Fruit fly (Drosophila melanogaster): ENCODE measurements around the gene CG9426.

CG9426 gene

dm6 chr2L:13219281-13220092 lies at the start of gene CG9426, which contains the start of gene mRF1:
Gene CG9426 (minus strand): TSS chr2L:13219923.
Gene mRF1 (plus strand): TSS chr2L:13219979.
- no peak for TF ChIP-seq noc (tag; optimal IDR thresholded peaks at IDR 0.05)

DNA sequence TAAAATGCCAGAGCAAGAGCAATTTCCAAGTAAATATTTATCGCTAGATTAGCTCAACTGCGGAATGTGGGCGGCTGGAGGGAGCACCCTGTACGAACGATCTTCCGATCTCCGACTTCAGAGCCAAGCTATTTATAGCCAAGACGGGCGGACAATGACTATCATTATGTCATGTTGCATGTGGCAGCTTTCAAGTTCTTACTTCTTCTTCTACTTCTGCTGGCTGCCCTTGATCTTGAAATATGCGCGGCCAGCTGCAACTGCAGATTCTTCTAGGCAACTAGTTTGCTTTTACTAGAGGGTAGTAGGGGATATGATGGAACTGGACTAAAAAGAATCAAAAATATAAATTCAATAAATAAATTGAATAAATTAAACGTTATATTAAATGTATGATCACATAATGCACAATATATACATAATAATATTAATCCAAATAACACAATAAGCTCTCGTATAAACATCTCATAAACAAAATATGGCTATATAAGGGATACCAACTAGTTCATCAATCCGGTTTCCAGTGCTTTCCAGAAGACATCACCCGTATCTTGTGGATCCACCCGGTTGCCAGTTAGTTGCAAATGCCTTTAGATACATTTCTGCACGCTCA lies 48.4 kb upstream of the CG9426 start:
- no peak for TF ChIP-seq noc (tag; optimal IDR thresholded peaks at IDR 0.05)

dm6 chr2L:13266627-13267026 lies 46.9 kb upstream of the CG9426 start:
- no peak for TF ChIP-seq noc (tag; optimal IDR thresholded peaks at IDR 0.05)

DNA sequence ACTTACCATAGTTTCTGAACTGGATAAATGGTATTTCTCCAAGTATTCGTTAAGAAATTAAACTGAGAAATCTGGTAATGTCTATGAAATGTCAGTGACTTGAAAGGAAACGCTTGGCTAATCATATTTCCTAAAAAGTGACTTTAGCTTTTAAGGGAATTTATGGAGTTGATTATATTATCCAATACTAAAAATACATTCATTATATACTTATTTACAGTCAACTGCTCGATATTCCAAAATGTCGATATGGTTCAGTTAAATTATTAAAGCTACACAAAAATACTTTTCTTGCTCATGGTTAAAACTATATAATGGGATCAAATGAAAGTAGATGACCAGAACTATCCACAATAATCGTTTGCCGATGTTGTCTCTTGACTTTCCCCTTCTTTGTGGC lies 46.1 kb upstream of the CG9426 start, which contains the start of gene CG31848:
CG31848 (minus strand) TSS at position 101 of the 400 bp plus-strand sequence.
- no peak for TF ChIP-seq noc (tag; optimal IDR thresholded peaks at IDR 0.05)

dm6 chr2L:13260740-13261139 lies 41.0 kb upstream of the CG9426 start, which contains the start of gene CG44085:
Gene CG44085 (plus strand): TSS chr2L:13261008.
- TF ChIP-seq noc (tag; optimal IDR thresholded peaks at IDR 0.05), result no peak

DNA sequence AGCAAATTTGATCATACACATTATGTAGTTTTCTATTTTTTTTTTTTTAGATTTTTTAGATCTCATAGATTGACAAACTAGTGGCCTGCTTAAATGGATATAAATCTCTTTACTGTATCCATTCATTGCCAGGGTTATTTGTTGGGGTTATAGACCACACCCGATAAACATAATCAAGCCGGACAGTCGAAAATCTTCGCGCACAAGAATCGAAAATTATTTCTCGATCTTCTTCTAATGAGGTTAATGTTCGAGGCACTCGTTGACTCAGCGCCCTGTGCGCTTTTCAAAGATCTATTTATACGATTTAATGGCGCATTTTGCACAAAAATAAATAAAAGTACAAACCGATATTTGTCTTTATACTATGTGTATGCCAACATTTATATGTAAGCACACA lies 39.9 kb upstream of the CG9426 start, which contains the start of gene CG31730:
CG31730 (minus strand) TSS at position 101 of the 400 bp plus-strand sequence.
- no peak for TF ChIP-seq noc (tag; optimal IDR thresholded peaks at IDR 0.05)

- TF ChIP-seq noc (tag; optimal IDR thresholded peaks at IDR 0.05), result no peak
Measured at dm6 chr2L:13258702-13259101, 39.0 kb upstream of the CG9426 start.

DNA sequence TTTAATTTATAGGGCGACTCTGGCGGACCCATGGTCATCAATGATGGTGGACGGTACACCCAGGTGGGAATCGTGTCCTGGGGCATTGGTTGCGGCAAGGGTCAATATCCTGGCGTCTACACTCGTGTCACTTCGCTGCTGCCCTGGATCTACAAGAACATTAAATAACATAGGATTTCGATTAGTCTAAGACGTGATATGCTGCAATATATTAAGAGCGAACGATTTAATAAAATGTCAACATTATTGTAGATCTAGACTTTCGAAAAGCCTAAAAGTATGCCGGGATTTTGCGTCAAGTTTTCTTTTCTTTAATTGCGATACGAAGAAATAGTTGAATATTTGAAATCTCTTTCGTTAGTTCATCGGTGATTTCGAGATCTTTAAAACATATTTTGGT lies 37.5 kb upstream of the CG9426 start, which contains the start of gene Naa20B:
Naa20B (plus strand) TSS at position 301 of the 400 bp plus-strand sequence.
- TF ChIP-seq noc (tag; optimal IDR thresholded peaks at IDR 0.05), result no peak

dm6 chr2L:13251167-13251566 lies 31.4 kb upstream of the CG9426 start:
- TF ChIP-seq noc (tag; optimal IDR thresholded peaks at IDR 0.05), result no peak

dm6 chr2L:13245855-13246645 lies 26.3 kb upstream of the CG9426 start, which contains the start of gene CG16820:
Gene CG16820 (plus strand): TSS chr2L:13246232.
- no peak for TF ChIP-seq noc (tag; optimal IDR thresholded peaks at IDR 0.05)

dm6 chr2L:13244759-13245308 lies 25.1 kb upstream of the CG9426 start:
- no peak for TF ChIP-seq noc (tag; optimal IDR thresholded peaks at IDR 0.05)

dm6 chr2L:13239689-13240088 lies 20.0 kb upstream of the CG9426 start, which contains the start of gene Jhbp13:
Gene Jhbp13 (plus strand): TSS chr2L:13239989.
- no peak for TF ChIP-seq noc (tag; optimal IDR thresholded peaks at IDR 0.05)

DNA sequence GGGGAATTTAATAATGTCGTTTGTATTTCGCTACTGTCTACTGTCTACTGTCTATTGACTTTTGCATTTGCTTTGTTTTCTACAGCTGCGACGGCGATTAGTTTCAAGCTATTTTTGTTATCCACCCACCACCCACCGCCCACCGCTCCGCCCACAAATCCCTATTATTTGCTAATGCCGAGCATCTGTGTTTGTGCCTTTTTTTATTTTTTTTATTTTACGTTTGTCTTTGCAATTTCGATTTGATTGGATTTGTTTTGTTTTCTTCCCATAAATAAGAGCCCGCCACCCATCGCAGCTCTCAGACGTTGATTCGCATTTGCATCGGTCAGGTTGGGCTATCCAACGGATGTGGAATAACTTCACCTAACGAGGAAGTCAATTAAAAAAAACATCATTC lies 16.5 kb upstream of the CG9426 start, which contains the start of gene Jhbp14:
Jhbp14 (plus strand) TSS at position 301 of the 400 bp plus-strand sequence.
- TF ChIP-seq noc (tag; optimal IDR thresholded peaks at IDR 0.05), result no peak

DNA sequence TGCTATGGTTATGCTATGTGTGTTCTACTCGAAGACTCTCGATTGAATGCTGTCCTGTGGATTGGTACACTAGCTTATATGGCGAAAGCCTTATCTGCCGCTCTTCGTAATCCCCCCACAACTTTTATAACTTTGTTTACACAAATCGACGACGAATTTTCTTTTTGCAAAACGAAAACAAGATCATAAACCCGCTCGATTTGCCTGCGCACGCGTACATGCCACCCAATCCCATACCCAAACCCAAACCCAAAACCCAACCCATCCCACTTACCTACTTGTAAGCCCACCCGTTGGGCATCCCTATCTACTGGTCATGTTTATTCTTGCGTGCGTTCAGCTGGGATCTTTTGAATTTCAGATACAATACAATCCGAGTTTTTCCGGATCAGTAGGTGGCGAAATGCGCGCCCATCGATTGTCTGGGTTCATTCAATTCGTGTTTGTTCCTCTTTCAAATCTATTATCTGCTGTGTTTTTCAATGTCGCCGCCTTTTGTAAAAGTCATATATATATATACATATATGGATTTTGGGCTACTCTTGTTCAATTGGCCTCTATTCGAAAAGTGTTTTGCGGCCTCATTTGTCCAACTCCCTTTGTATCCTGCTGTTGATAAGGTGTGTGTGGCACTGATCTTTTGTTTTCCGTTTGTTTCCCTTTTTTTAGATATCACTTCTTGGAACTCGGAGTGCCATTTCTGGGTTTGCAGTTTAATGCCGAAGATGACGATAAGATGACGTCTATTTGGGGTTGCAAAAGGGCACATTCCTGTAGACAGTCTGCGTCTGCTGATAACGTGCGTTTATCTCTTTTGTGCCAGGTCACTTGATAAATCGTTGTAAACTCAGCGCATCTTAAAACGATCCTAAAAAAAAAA lies 15.1 kb upstream of the CG9426 start, which contains the start of gene Mabi:
Mabi (minus strand) TSS at position 51 of the 880 bp plus-strand sequence.
- TF ChIP-seq noc (tag; optimal IDR thresholded peaks at IDR 0.05), result no peak
